Fruit fly (Drosophila melanogaster) whole organism, pupa: Measurements from ENCODE around the gene CG14731.

ENCODE experiments used
- CG10348 ChIP-seq: fragments of 200-800 bp; sonication (Bioruptor generic); IDR thresholded peaks from 2 replicates; pipeline ENCODE4 v1.3.6; 2022; ENCODE audit warnings: missing biosample characterization, missing genetic modification characterization
- CG12605 ChIP-seq: fragments of 200-800 bp; sonication (Bioruptor generic); IDR thresholded peaks from 2 replicates; pipeline ENCODE4 v1.3.6; 2022; ENCODE audit warnings: missing biosample characterization, missing genetic modification characterization
- CG13204 ChIP-seq: fragments of 200-800 bp; sonication (Bioruptor generic); optimal IDR thresholded peaks from 2 replicates; lab custom pipeline; 2018; ENCODE audit warnings: missing biosample characterization, mild to moderate bottlenecking, missing genetic modification characterization, moderate library complexity
- CG14655 ChIP-seq: fragments of 200-800 bp; sonication (Bioruptor generic); optimal IDR thresholded peaks from 3 replicates; lab custom pipeline; 2017; ENCODE audit warnings: mild to moderate bottlenecking, missing biosample characterization, missing genetic modification reagents, missing genetic modification characterization
- CG15710 ChIP-seq: fragments of 200-800 bp; sonication (Bioruptor generic); optimal IDR thresholded peaks from 2 replicates; lab custom pipeline; 2018; ENCODE audit warnings: missing biosample characterization, mild to moderate bottlenecking, missing genetic modification characterization, moderate library complexity
- CG17806 ChIP-seq: fragments of 200-800 bp; sonication (Bioruptor generic); optimal IDR thresholded peaks from 2 replicates; lab custom pipeline; 2018; ENCODE audit warnings: missing biosample characterization, mild to moderate bottlenecking, missing genetic modification characterization, moderate library complexity
- CG32121 ChIP-seq: fragments of 200-800 bp; sonication (Bioruptor generic); IDR thresholded peaks from 2 replicates; pipeline ENCODE4 v1.3.6; 2022; ENCODE audit warnings: missing biosample characterization, missing genetic modification characterization
- CG34367 ChIP-seq: fragments of 200-800 bp; sonication (Bioruptor generic); optimal IDR thresholded peaks from 2 replicates; lab custom pipeline; 2018; ENCODE audit warnings: missing biosample characterization, mild to moderate bottlenecking, missing genetic modification characterization
- CG4496 ChIP-seq: fragments of 200-800 bp; sonication (Bioruptor generic); IDR thresholded peaks from 3 replicates; pipeline ENCODE4 v1.3.6; 2022; ENCODE audit warnings: missing biosample characterization, missing genetic modification characterization
- CG8159 ChIP-seq: fragments of 200-800 bp; sonication (Bioruptor generic); optimal IDR thresholded peaks from 3 replicates; lab custom pipeline; 2018; ENCODE audit warnings: missing biosample characterization, mild to moderate bottlenecking, missing genetic modification characterization, moderate library complexity
- CG8301 ChIP-seq: fragments of 200-800 bp; sonication (Bioruptor generic); optimal IDR thresholded peaks from 2 replicates; lab custom pipeline; 2018; ENCODE audit warnings: missing biosample characterization, mild to moderate bottlenecking, missing genetic modification characterization
- CG9948 ChIP-seq: fragments of 200-800 bp; sonication (Bioruptor generic); optimal IDR thresholded peaks from 2 replicates; lab custom pipeline; 2018; ENCODE audit warnings: missing biosample characterization, mild to moderate bottlenecking, missing genetic modification characterization, moderate library complexity
- D1 ChIP-seq: fragments of 200-800 bp; sonication (Bioruptor generic); optimal IDR thresholded peaks from 2 replicates; lab custom pipeline; 2018; ENCODE audit warnings: missing biosample characterization, mild to moderate bottlenecking, missing genetic modification characterization, moderate library complexity
- EcR ChIP-seq: fragments of 200-800 bp; sonication (Bioruptor generic); optimal IDR thresholded peaks from 3 replicates; lab custom pipeline; 2019; ENCODE audit warnings: missing biosample characterization, missing genetic modification characterization, mild to moderate bottlenecking, moderate library complexity, missing genetic modification reagents
- Ets98B ChIP-seq: fragments of 200-800 bp; sonication (Bioruptor generic); IDR thresholded peaks from 2 replicates; pipeline ENCODE4 v1.3.6; 2022; ENCODE audit warnings: missing biosample characterization, missing genetic modification characterization
- Pif1A ChIP-seq: fragments of 200-800 bp; sonication (Bioruptor generic); optimal IDR thresholded peaks from 3 replicates; lab custom pipeline; 2016; ENCODE audit warnings: missing biosample characterization, missing genetic modification characterization
- Pif1B ChIP-seq: fragments of 200-800 bp; sonication (Bioruptor generic); optimal IDR thresholded peaks from 3 replicates; lab custom pipeline; 2016; ENCODE audit warnings: missing biosample characterization, missing genetic modification characterization
- Snoo ChIP-seq: fragments of 200-800 bp; sonication (Bioruptor generic); optimal IDR thresholded peaks from 3 replicates; lab custom pipeline; 2017; ENCODE audit warnings: missing biosample characterization, mild to moderate bottlenecking, missing genetic modification characterization, inconsistent platforms
- fd96Ca ChIP-seq: fragments of 200-800 bp; sonication (Bioruptor generic); IDR thresholded peaks from 3 replicates; pipeline ENCODE4 v1.3.6; 2022; ENCODE audit warnings: missing biosample characterization, missing genetic modification characterization
- gl ChIP-seq: fragments of 200-800 bp; sonication (Bioruptor generic); optimal IDR thresholded peaks from 2 replicates; lab custom pipeline; 2018; ENCODE audit warnings: missing biosample characterization, mild to moderate bottlenecking, missing genetic modification characterization
- rn ChIP-seq: fragments of 200-800 bp; sonication (Bioruptor generic); IDR thresholded peaks from 2 replicates; pipeline ENCODE4 v1.3.6; 2022; ENCODE audit warnings: missing biosample characterization, missing genetic modification characterization

The CG14731 gene

dm6 chr3R:11888038-11888567, 43.0 kb upstream of the CG14731 start:
- TF ChIP-seq CG34367 (tag; lab: Kevin White, UChicago) (no peak), CG4496 (peak; percentile 65), rn (GFP tag; lab: Robert Waterston, UW) (no peak), Snoo (tag; lab: Kevin White, UChicago) (no peak), CG10348 (GFP tag; lab: Robert Waterston, UW) (no peak), CG13204 (GFP tag; lab: Kevin White, UChicago) (no peak), CG15710 (tag; lab: Kevin White, UChicago) (no peak), CG8159 (tag; lab: Kevin White, UChicago) (peak; percentile 12), CG12605 (GFP tag; lab: Robert Waterston, UW) (peak; percentile 43; the same call in 1 of the 2 replicates), fd96Ca (GFP tag; lab: Robert Waterston, UW) (peak; percentile 48; the same call in 1 of the 3 replicates), CG9948 (no peak), Ets98B (GFP tag; lab: Robert Waterston, UW) (no peak; the same call in 1 of the 2 replicates), CG14655 (GFP tag; lab: Kevin White, UChicago) (no peak), Pif1A (GFP tag; lab: Kevin White, UChicago) (no peak), D1 (tag; lab: Kevin White, UChicago) (no peak), gl (no peak), Pif1B (GFP tag; lab: Kevin White, UChicago) (peak; percentile 65), EcR (GFP tag; lab: Kevin White, UChicago) (no peak), CG17806 (tag; lab: Kevin White, UChicago) (no peak), CG32121 (GFP tag; lab: Robert Waterston, UW) (no peak), CG8301 (tag; lab: Kevin White, UChicago) (no peak)

- no peak for TF ChIP-seq CG12605 (GFP tag; lab: Robert Waterston, UW)
- no peak for TF ChIP-seq Ets98B (GFP tag; lab: Robert Waterston, UW)
- no peak for TF ChIP-seq EcR (GFP tag; lab: Kevin White, UChicago)
- TF ChIP-seq Pif1B (GFP tag; lab: Kevin White, UChicago), result no peak
- no peak for TF ChIP-seq fd96Ca (GFP tag; lab: Robert Waterston, UW)
- no peak for TF ChIP-seq CG32121 (GFP tag; lab: Robert Waterston, UW)
- no peak for TF ChIP-seq gl
- TF ChIP-seq D1 (tag; lab: Kevin White, UChicago), result no peak
Observed at dm6 chr3R:11893197-11893596, 37.9 kb upstream of the CG14731 start, which contains the start of gene Dnali1. Dnali1 (minus strand) TSS chr3R:11893297.

- TF ChIP-seq D1 (tag; lab: Kevin White, UChicago) (no peak), Pif1B (GFP tag; lab: Kevin White, UChicago) (no peak), CG17806 (tag; lab: Kevin White, UChicago) (no peak), CG8301 (tag; lab: Kevin White, UChicago) (no peak), CG8159 (tag; lab: Kevin White, UChicago) (no peak), Pif1A (GFP tag; lab: Kevin White, UChicago) (no peak), fd96Ca (GFP tag; lab: Robert Waterston, UW) (no peak), CG13204 (GFP tag; lab: Kevin White, UChicago) (no peak), CG34367 (tag; lab: Kevin White, UChicago) (no peak), CG9948 (no peak), gl (no peak), CG14655 (GFP tag; lab: Kevin White, UChicago) (no peak), CG32121 (GFP tag; lab: Robert Waterston, UW) (no peak), EcR (GFP tag; lab: Kevin White, UChicago) (no peak), Ets98B (GFP tag; lab: Robert Waterston, UW) (no peak), Snoo (tag; lab: Kevin White, UChicago) (no peak), rn (GFP tag; lab: Robert Waterston, UW) (no peak)
Observed at dm6 chr3R:11897282-11897681, 33.8 kb upstream of the CG14731 start, which contains the start of gene CG34307. CG34307 (plus strand) TSS chr3R:11897582.

- TF ChIP-seq Pif1A (GFP tag; lab: Kevin White, UChicago), result no peak
- TF ChIP-seq gl, result no peak
- no peak for TF ChIP-seq CG8159 (tag; lab: Kevin White, UChicago)
- TF ChIP-seq Snoo (tag; lab: Kevin White, UChicago), result no peak
- TF ChIP-seq CG8301 (tag; lab: Kevin White, UChicago), result no peak
- TF ChIP-seq CG17806 (tag; lab: Kevin White, UChicago), result no peak
- TF ChIP-seq CG12605 (GFP tag; lab: Robert Waterston, UW), result no peak
- TF ChIP-seq CG15710 (tag; lab: Kevin White, UChicago), result no peak
Observed at dm6 chr3R:11902893-11903292, 28.2 kb upstream of the CG14731 start.

- TF ChIP-seq CG34367 (tag; lab: Kevin White, UChicago) (peak; percentile 88), CG13204 (GFP tag; lab: Kevin White, UChicago) (peak; percentile 53), CG32121 (GFP tag; lab: Robert Waterston, UW) (peak; percentile 74), CG17806 (tag; lab: Kevin White, UChicago) (peak; percentile 88), Ets98B (GFP tag; lab: Robert Waterston, UW) (peak; percentile 80), D1 (tag; lab: Kevin White, UChicago) (peak; percentile 74), Pif1B (GFP tag; lab: Kevin White, UChicago) (peak; percentile 88), CG4496 (peak; percentile 91), gl (peak; percentile 56), fd96Ca (GFP tag; lab: Robert Waterston, UW) (peak; percentile 72), Snoo (tag; lab: Kevin White, UChicago) (peak; percentile 27), rn (GFP tag; lab: Robert Waterston, UW) (peak; percentile 58), CG8159 (tag; lab: Kevin White, UChicago) (peak; percentile 86), CG12605 (GFP tag; lab: Robert Waterston, UW) (peak; percentile 77), CG10348 (GFP tag; lab: Robert Waterston, UW) (no peak), CG14655 (GFP tag; lab: Kevin White, UChicago) (peak; percentile 92), CG15710 (tag; lab: Kevin White, UChicago) (peak; percentile 86), EcR (GFP tag; lab: Kevin White, UChicago) (no peak), CG8301 (tag; lab: Kevin White, UChicago) (peak; percentile 89), CG9948 (peak; percentile 86), Pif1A (GFP tag; lab: Kevin White, UChicago) (peak; percentile 83)
Observed at dm6 chr3R:11920605-11921004, 10.5 kb upstream of the CG14731 start.
